Fruit fly (Drosophila melanogaster): ENCODE results near the gene futsch.
A peak's percentile ranks its signal among the peaks of the same experiment; 100 is the strongest.

The futsch gene

DNA sequence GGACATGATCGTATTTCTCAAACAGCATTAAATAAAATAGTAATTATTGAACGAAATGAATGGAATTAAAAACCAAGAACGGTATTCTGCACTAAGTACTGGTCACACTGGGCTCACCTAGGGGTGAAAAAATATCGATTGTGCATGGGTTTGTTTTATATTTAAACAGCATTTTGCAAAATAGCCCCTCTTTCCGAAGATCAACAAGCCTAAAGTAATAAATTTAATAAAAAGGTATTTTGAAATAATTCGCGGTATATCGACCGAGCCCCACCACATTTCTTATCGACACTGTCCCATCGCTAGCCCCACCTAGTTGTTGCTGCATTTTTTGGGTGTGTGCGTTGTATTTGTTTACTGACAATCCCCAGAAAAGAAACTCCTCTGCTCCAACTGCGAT, 61.7 kb downstream of the futsch start, which contains the start of gene pck (continued):
- TF ChIP-seq Dek (tag; optimal IDR thresholded peaks at IDR 0.05) = peak; percentile 14
- TF ChIP-seq Fer3 (tag; optimal IDR thresholded peaks at IDR 0.05) = peak; percentile 40
- peak; percentile 19 for TF ChIP-seq hkb (optimal IDR thresholded peaks at IDR 0.05)
- TF ChIP-seq hkb (GFP tag; IDR thresholded peaks at IDR 0.05) = peak; percentile 79
- peak; percentile 51 for TF ChIP-seq CG8765 (GFP tag; IDR thresholded peaks at IDR 0.05)
- TF ChIP-seq Dbx (GFP tag; IDR thresholded peaks at IDR 0.05) = peak; percentile 59; the same call in 2 of the 3 replicates
- TF ChIP-seq dmrt99B (tag; optimal IDR thresholded peaks at IDR 0.05) = no peak
- TF ChIP-seq CG17385 (GFP tag; optimal IDR thresholded peaks at IDR 0.05) = no peak
- TF ChIP-seq knrl (GFP tag; IDR thresholded peaks at IDR 0.05; ENCODE audit: partially characterized antibody) = peak; percentile 48; the same call in 1 of the 3 replicates
- no peak; the same call in 1 of the 2 replicates for TF ChIP-seq ato (GFP tag; IDR thresholded peaks at IDR 0.05; ENCODE audit: partially characterized antibody)
- no peak for TF ChIP-seq Ravus (GFP tag; IDR thresholded peaks at IDR 0.05)
- peak; percentile 1 for TF ChIP-seq Neu2 (GFP tag; optimal IDR thresholded peaks at IDR 0.05; ENCODE audit: borderline replicate concordance)
- peak; percentile 53 for TF ChIP-seq Sin3A (optimal IDR thresholded peaks at IDR 0.05)
- no peak for TF ChIP-seq CG15011 (GFP tag; optimal IDR thresholded peaks at IDR 0.05)
- TF ChIP-seq Awh (GFP tag; IDR thresholded peaks at IDR 0.05) = 0 out of 2 replicates have a peak, but pooled peaks have one; percentile 33
- peak; percentile 35 for TF ChIP-seq Mes4 (GFP tag; optimal IDR thresholded peaks at IDR 0.05)
- TF ChIP-seq CG4730 (GFP tag; IDR thresholded peaks at IDR 0.05) = no peak
- no peak for TF ChIP-seq Hand (GFP tag; optimal IDR thresholded peaks at IDR 0.05)
- no peak for TF ChIP-seq wdn (GFP tag; IDR thresholded peaks at IDR 0.05)
- TF ChIP-seq chn (GFP tag; optimal IDR thresholded peaks at IDR 0.05) = peak; percentile 83
- peak; percentile 78 for TF ChIP-seq CG12391 (tag; optimal IDR thresholded peaks at IDR 0.05)
- no peak for TF ChIP-seq fd102C (GFP tag; optimal IDR thresholded peaks at IDR 0.05)
- no peak for TF ChIP-seq CG3838 (GFP tag; optimal IDR thresholded peaks at IDR 0.05)
- TF ChIP-seq CG13894 (tag; optimal IDR thresholded peaks at IDR 0.05) = peak; percentile 12
- peak; percentile 26 for TF ChIP-seq CTCF (GFP tag; optimal IDR thresholded peaks at IDR 0.05)
- TF ChIP-seq ham (GFP tag; IDR thresholded peaks at IDR 0.05) = no peak
- TF ChIP-seq CG11504 (tag; optimal IDR thresholded peaks at IDR 0.05) = no peak
- TF ChIP-seq HmgZ (tag; optimal IDR thresholded peaks at IDR 0.05) = peak; percentile 61
- no peak for TF ChIP-seq dimm (GFP tag; IDR thresholded peaks at IDR 0.05)
- TF ChIP-seq CG30403 (GFP tag; optimal IDR thresholded peaks at IDR 0.05) = peak; percentile 79
- no peak for TF ChIP-seq emc (GFP tag; optimal IDR thresholded peaks at IDR 0.05)
- no peak for TF ChIP-seq CG6254 (GFP tag; optimal IDR thresholded peaks at IDR 0.05)
- peak; percentile 42 for TF ChIP-seq CG33557 (GFP tag; optimal IDR thresholded peaks at IDR 0.05)
- no peak for TF ChIP-seq CG2129 (GFP tag; IDR thresholded peaks at IDR 0.05; ENCODE audit: partially characterized antibody)
- TF ChIP-seq Hmr (GFP tag; optimal IDR thresholded peaks at IDR 0.05) = peak; percentile 51
- peak; percentile 52 for TF ChIP-seq CG33213 (GFP tag; optimal IDR thresholded peaks at IDR 0.05)
- TF ChIP-seq gce (GFP tag; IDR thresholded peaks at IDR 0.05) = no peak
- TF ChIP-seq disco-r (GFP tag; optimal IDR thresholded peaks at IDR 0.05) = peak; percentile 49
- TF ChIP-seq Poxn (GFP tag; IDR thresholded peaks at IDR 0.05) = no peak
- TF ChIP-seq Hmx (GFP tag; optimal IDR thresholded peaks at IDR 0.05) = no peak
- TF ChIP-seq sd (tag; optimal IDR thresholded peaks at IDR 0.05) = peak; percentile 56
- no peak for TF ChIP-seq CG14014 (GFP tag; IDR thresholded peaks at IDR 0.05)
- no peak for TF ChIP-seq Hr78 (GFP tag; optimal IDR thresholded peaks at IDR 0.05)
- peak; percentile 69; the same call in 1 of the 2 replicates for TF ChIP-seq H2.0 (GFP tag; IDR thresholded peaks at IDR 0.05)
- peak; percentile 65 for TF ChIP-seq ara (GFP tag; IDR thresholded peaks at IDR 0.05)
- TF ChIP-seq da (GFP tag; optimal IDR thresholded peaks at IDR 0.05) = no peak
- no peak for TF ChIP-seq twi (tag; optimal IDR thresholded peaks at IDR 0.05)
- TF ChIP-seq crc (GFP tag; optimal IDR thresholded peaks at IDR 0.05) = peak; percentile 37
- 0 out of 2 replicates have a peak, but pooled peaks have one; percentile 26 for TF ChIP-seq CG3847 (GFP tag; IDR thresholded peaks at IDR 0.05)
- peak; percentile 71 for TF ChIP-seq NC2β (GFP tag; optimal IDR thresholded peaks at IDR 0.05)
- no peak for TF ChIP-seq crol (GFP tag; IDR thresholded peaks at IDR 0.05)
- TF ChIP-seq Bdp1 (GFP tag; optimal IDR thresholded peaks at IDR 0.05) = peak; percentile 59

Measured in whole organism, embryonic.